Worm (Caenorhabditis elegans) whole organism, early embryonic: Measurements from ENCODE around the gene R12B2.13.

Experiments
- aly-1 ChIP-seq: sonication (generic microtip); optimal IDR thresholded peaks from 2 replicates; lab custom pipeline; 2016; ENCODE audit warnings: missing genetic modification characterization, missing compliant biosample characterization
- ama-1 ChIP-seq: fragments of 150-350 bp; optimal IDR thresholded peaks from 2 replicates; lab custom pipeline; 2014
- hmbx-1 ChIP-seq: sonication (generic microtip); optimal IDR thresholded peaks from 2 replicates; lab custom pipeline; 2016; ENCODE audit warnings: mild to moderate bottlenecking, missing genetic modification characterization, missing compliant biosample characterization
- hnd-1 ChIP-seq: sonication (generic microtip); optimal IDR thresholded peaks from 2 replicates; lab custom pipeline; 2016; ENCODE audit warnings: missing genetic modification characterization, missing compliant biosample characterization
- sea-1 ChIP-seq: fragments of 200-800 bp; sonication (Bioruptor generic); conservative IDR thresholded peaks from 2 replicates; pipeline ENCODE4 v1.3.6; 2022; ENCODE audit warnings: missing genetic modification characterization, missing compliant biosample characterization
- tbx-11 ChIP-seq: fragments of 200-800 bp; sonication (Bioruptor generic); IDR thresholded peaks from 2 replicates; pipeline ENCODE4 v1.3.6; 2022; ENCODE audit warnings: missing genetic modification characterization, missing compliant biosample characterization

- TF ChIP-seq ama-1 (lab: Kevin White, UChicago) (no peak), hnd-1 (no peak), tbx-11 (GFP tag; lab: Robert Waterston, UW) (no peak), sea-1 (GFP tag; lab: Robert Waterston, UW) (no peak), hmbx-1 (tag; lab: Kevin White, UChicago) (no peak), aly-1 (no peak)
Observed at ce11 chrIII:5863774-5864173, 30.5 kb upstream of the R12B2.13 start, which contains the start of gene dnpp-1.
